Worm (Caenorhabditis elegans): ENCODE measurements around the gene ceh-83.

ceh-83 gene

DNA sequence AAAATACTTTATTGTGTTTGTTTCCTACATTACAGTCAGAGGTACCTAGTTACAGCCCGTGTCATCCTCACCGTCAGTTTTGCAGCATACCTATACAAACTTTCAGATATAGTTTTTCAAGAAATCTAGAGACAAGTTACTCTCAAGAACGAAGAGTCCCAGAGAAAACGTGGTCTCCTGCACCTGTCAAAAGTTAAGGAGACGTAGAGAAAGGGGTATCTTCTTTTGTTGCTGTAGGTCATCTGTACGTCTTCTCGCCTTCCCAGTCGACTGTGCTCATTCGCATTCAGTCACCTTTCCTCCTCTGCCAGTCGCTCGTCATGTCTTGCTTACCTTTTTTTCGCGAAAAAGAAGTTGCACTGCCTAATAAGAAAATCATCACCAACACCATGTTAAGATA lies 25.2 kb upstream of the ceh-83 start, which contains the start of gene F36H5.4:
Gene F36H5.4, plus strand, starts transcription at position 301 of the 400 bp plus-strand sequence.
- TF ChIP-seq snpc-4 (tag; optimal IDR thresholded peaks at IDR 0.05) (no peak), nhr-11 (tag; optimal IDR thresholded peaks at IDR 0.05) (no peak), pqm-1 (tag; optimal IDR thresholded peaks at IDR 0.05) (no peak), jun-1 (tag; optimal IDR thresholded peaks at IDR 0.05) (no peak)

DNA sequence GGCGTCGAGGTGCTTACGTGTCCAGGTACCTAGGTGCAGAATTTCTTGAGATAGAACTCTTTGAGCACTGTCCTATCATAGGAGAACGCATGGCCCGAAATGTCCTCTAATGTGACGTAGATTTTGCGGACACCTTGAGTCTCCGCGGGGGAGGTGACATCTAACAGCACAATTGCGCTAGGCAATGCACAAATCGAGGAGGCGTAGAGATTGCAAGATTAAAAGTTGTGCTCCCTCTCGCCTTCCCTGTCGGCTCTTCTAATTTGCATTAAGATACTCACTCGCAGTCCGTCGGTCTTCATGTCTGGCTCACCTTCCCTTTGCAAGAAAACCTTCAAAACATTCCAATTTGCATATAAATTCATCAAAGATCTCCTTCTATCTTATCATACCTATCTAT lies 23.3 kb upstream of the ceh-83 start, which contains the start of gene F36H5.18:
Gene F36H5.18, plus strand, starts transcription at position 301 of the 400 bp plus-strand sequence.
- TF ChIP-seq nhr-11 (tag; optimal IDR thresholded peaks at IDR 0.05), result no peak
- no peak for TF ChIP-seq nhr-76 (tag; optimal IDR thresholded peaks at IDR 0.05)
- no peak for TF ChIP-seq aly-2 (tag; optimal IDR thresholded peaks at IDR 0.05)
- TF ChIP-seq unc-62 (GFP tag; optimal IDR thresholded peaks at IDR 0.05), result no peak
- no peak for TF ChIP-seq snpc-4 (tag; optimal IDR thresholded peaks at IDR 0.05)
- no peak for TF ChIP-seq jun-1 (tag; optimal IDR thresholded peaks at IDR 0.05)
- no peak for TF ChIP-seq nhr-67 (tag; optimal IDR thresholded peaks at IDR 0.05)
- TF ChIP-seq mml-1 (tag; optimal IDR thresholded peaks at IDR 0.05), result no peak
- TF ChIP-seq elt-2 (tag; optimal IDR thresholded peaks at IDR 0.05), result no peak
- no peak for TF ChIP-seq ceh-82 (tag; optimal IDR thresholded peaks at IDR 0.05)
- TF ChIP-seq fos-1 (tag; optimal IDR thresholded peaks at IDR 0.05), result no peak
- no peak for TF ChIP-seq ztf-11 (tag; optimal IDR thresholded peaks at IDR 0.05)
- TF ChIP-seq nhr-23 (tag; optimal IDR thresholded peaks at IDR 0.05), result no peak

DNA sequence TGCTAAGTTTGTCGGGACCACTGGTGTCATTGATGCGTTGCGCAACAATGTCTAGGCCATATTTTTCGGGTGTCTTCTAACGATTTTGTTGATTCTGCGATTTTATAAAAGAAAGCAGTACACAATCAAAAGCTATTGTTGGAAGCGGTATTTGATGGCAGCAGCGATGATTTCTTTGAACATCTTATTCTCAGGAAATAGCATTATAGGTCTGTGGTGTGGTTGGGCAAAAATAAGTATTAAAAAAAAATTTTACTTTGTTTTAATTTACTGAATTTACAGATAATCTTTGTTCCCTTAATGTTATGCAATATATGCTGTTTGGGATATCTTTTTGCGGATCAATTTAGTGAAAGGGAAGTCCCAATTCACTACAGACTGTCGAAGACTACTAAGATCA lies 20.7 kb upstream of the ceh-83 start, which contains the start of gene F36H5.10:
Gene F36H5.10, plus strand, starts transcription at position 301 of the 400 bp plus-strand sequence.
- no peak for TF ChIP-seq nhr-237 (tag; optimal IDR thresholded peaks at IDR 0.05)
- no peak for TF ChIP-seq R02D3.7 (tag; optimal IDR thresholded peaks at IDR 0.05)
- TF ChIP-seq ceh-16 (tag; optimal IDR thresholded peaks at IDR 0.05), result no peak
- TF ChIP-seq unc-39 (tag; optimal IDR thresholded peaks at IDR 0.05), result no peak
- TF ChIP-seq daf-12 (tag; optimal IDR thresholded peaks at IDR 0.05), result no peak
- no peak for TF ChIP-seq elt-1 (tag; optimal IDR thresholded peaks at IDR 0.05)
- no peak for TF ChIP-seq egl-5 (tag; optimal IDR thresholded peaks at IDR 0.05)
- TF ChIP-seq nfya-1 (tag; optimal IDR thresholded peaks at IDR 0.05; ENCODE audit: insufficient read depth), result no peak
- no peak for TF ChIP-seq ceh-82 (tag; optimal IDR thresholded peaks at IDR 0.05)
- no peak for TF ChIP-seq mdl-1 (tag; optimal IDR thresholded peaks at IDR 0.05)
- TF ChIP-seq snpc-4 (tag; optimal IDR thresholded peaks at IDR 0.05), result no peak
- TF ChIP-seq fkh-2 (tag; optimal IDR thresholded peaks at IDR 0.05), result no peak
- TF ChIP-seq sea-2 (GFP tag; optimal IDR thresholded peaks at IDR 0.05), result no peak

DNA sequence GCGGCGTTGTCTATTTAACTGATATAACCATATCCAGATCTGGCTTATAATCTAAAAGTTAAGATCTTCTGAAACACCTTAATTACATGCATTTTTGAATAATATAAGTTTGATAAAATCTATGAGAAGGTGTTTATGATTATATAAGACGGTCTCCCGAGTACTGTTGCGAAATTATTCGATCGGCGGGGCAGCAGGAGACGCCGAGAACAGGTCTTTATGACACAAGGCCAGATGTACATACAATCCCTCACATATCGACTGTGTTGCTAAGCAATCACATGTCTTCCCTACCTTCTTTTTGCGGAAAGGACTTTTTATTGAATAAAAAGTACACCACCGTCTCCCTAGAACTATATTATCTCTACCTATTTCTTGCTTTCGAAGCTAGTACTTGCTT lies 20.2 kb upstream of the ceh-83 start, which contains the start of gene fbxb-53:
Gene fbxb-53, plus strand, starts transcription at position 301 of the 400 bp plus-strand sequence.
- TF ChIP-seq skn-1 (tag; optimal IDR thresholded peaks at IDR 0.05) (no peak), ZK546.5 (tag; optimal IDR thresholded peaks at IDR 0.05) (no peak), tbx-2 (tag; optimal IDR thresholded peaks at IDR 0.05) (no peak)

DNA sequence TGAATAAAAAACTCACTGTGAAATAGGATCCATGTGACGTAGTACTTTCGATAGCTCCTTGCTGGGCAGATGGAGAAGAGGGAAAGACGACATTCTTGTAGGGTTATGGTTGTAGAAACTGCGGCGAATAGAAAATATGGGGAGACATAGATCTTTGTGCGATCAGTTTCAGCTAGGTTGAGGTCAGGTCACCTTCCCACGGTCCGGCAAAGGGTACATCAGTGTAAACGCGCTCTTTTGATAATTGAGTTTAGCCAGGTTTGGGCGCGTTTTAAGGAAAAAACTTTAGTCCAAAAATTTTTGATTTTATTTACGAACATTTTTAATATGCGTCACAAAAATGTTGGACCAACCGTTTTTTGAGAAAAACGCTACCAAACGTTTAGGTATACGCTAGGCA lies 19.7 kb upstream of the ceh-83 start, which contains the start of gene F36H5.17:
Gene F36H5.17, minus strand, starts transcription at position 101 of the 400 bp plus-strand sequence.
- TF ChIP-seq mml-1 (tag; optimal IDR thresholded peaks at IDR 0.05) (no peak), ztf-4 (tag; optimal IDR thresholded peaks at IDR 0.05) (no peak), elt-3 (tag; optimal IDR thresholded peaks at IDR 0.05) (no peak), jun-1 (tag; optimal IDR thresholded peaks at IDR 0.05) (no peak), elt-2 (tag; optimal IDR thresholded peaks at IDR 0.05) (no peak), unc-39 (tag; optimal IDR thresholded peaks at IDR 0.05) (no peak), fkh-10 (GFP tag; optimal IDR thresholded peaks at IDR 0.05) (no peak), nhr-23 (tag; optimal IDR thresholded peaks at IDR 0.05) (no peak), ceh-9 (tag; optimal IDR thresholded peaks at IDR 0.05) (no peak), sea-2 (GFP tag; optimal IDR thresholded peaks at IDR 0.05) (no peak), skn-1 (tag; optimal IDR thresholded peaks at IDR 0.05) (no peak), nhr-28 (tag; optimal IDR thresholded peaks at IDR 0.05) (no peak), fkh-2 (tag; optimal IDR thresholded peaks at IDR 0.05) (no peak), tbx-2 (tag; optimal IDR thresholded peaks at IDR 0.05) (no peak), fos-1 (tag; optimal IDR thresholded peaks at IDR 0.05) (no peak)

DNA sequence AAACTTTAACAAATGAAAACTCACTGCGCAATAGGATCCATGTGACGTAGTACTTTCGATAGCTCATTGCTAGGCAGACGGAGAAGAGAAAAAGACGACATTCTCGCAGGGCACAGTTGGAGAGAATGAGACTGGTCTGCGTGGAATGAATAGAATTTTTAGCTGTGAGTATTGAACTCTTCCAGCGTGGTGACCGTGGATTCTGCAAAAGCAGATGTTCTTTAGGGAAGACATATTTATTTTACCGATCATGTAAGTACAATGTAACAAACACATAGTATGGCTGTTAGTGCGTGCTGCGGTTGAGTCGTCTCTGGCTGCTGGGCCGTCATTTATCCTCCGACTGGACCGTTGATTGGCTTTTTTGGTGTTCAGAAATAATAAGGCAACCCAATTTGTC lies 16.7 kb upstream of the ceh-83 start, which contains the start of gene F36H5.9:
Gene F36H5.9, minus strand, starts transcription at position 101 of the 400 bp plus-strand sequence.
- TF ChIP-seq eor-1 (tag; optimal IDR thresholded peaks at IDR 0.05), result no peak
- no peak for TF ChIP-seq nhr-67 (tag; optimal IDR thresholded peaks at IDR 0.05)
- no peak for TF ChIP-seq sea-2 (GFP tag; optimal IDR thresholded peaks at IDR 0.05)
- TF ChIP-seq elt-3 (tag; optimal IDR thresholded peaks at IDR 0.05), result no peak
- TF ChIP-seq jun-1 (tag; optimal IDR thresholded peaks at IDR 0.05), result no peak
- TF ChIP-seq nhr-25 (tag; optimal IDR thresholded peaks at IDR 0.05), result no peak
- TF ChIP-seq ceh-82 (tag; optimal IDR thresholded peaks at IDR 0.05), result no peak
- no peak for TF ChIP-seq unc-62 (GFP tag; optimal IDR thresholded peaks at IDR 0.05)
- TF ChIP-seq skn-1 (tag; optimal IDR thresholded peaks at IDR 0.05), result no peak
- no peak for TF ChIP-seq fkh-2 (tag; optimal IDR thresholded peaks at IDR 0.05)
- TF ChIP-seq nhr-11 (tag; optimal IDR thresholded peaks at IDR 0.05), result no peak
- no peak for TF ChIP-seq aly-2 (tag; optimal IDR thresholded peaks at IDR 0.05)
